Worm (Caenorhabditis elegans) whole organism, L3 larva: ENCODE results near the gene Y42H9AR.5.

ENCODE experiments used
- ZK546.5 ChIP-seq: sonication (generic microtip); optimal IDR thresholded peaks from 2 replicates; lab custom pipeline; 2017; ENCODE audit warnings: missing biosample characterization, missing genetic modification characterization
- fkh-10 ChIP-seq: sonication (generic microtip); optimal IDR thresholded peaks from 2 replicates; lab custom pipeline; 2017; ENCODE audit warnings: missing biosample characterization, missing genetic modification reagents, missing genetic modification characterization
- nhr-11 ChIP-seq: fragments of 150-350 bp; optimal IDR thresholded peaks from 2 replicates; lab custom pipeline; 2014; ENCODE audit warnings: missing biosample characterization, missing genetic modification characterization
- nhr-12 ChIP-seq: fragments of 150-350 bp; optimal IDR thresholded peaks from 2 replicates; lab custom pipeline; 2014; ENCODE audit warnings: missing biosample characterization, missing genetic modification characterization
- nhr-76 ChIP-seq: fragments of 150-350 bp; sonication (generic microtip); optimal IDR thresholded peaks from 5 replicates; lab custom pipeline; 2014; ENCODE audit warnings: missing biosample characterization, missing genetic modification characterization
- nhr-77 ChIP-seq: fragments of 150-350 bp; optimal IDR thresholded peaks from 2 replicates; lab custom pipeline; 2014; ENCODE audit warnings: missing biosample characterization, missing genetic modification characterization
- pha-4 ChIP-seq: fragments of 150-350 bp; optimal IDR thresholded peaks from 2 replicates; lab custom pipeline; 2014; ENCODE audit warnings: missing biosample characterization, missing genetic modification reagents, missing genetic modification characterization
- pqm-1 ChIP-seq: fragments of 150-350 bp; optimal IDR thresholded peaks from 2 replicates; lab custom pipeline; 2017; ENCODE audit warnings: missing biosample characterization, missing genetic modification characterization, inconsistent platforms
- snpc-4 ChIP-seq: fragments of 150-350 bp; optimal IDR thresholded peaks from 2 replicates; lab custom pipeline; 2014; ENCODE audit warnings: missing biosample characterization, missing genetic modification characterization

ce11 chrIV:8099601-8100000 lies 2.7 kb upstream of the Y42H9AR.5 start, which contains the start of gene Y42H9AR.2:
- TF ChIP-seq pha-4, result no peak
- no peak for TF ChIP-seq nhr-77 (tag; lab: Kevin White, UChicago)
- no peak for TF ChIP-seq fkh-10 (GFP tag; lab: Kevin White, UChicago)
- TF ChIP-seq nhr-12, result no peak
- TF ChIP-seq nhr-11 (tag; lab: Kevin White, UChicago), result no peak
- no peak for TF ChIP-seq snpc-4 (tag; lab: Kevin White, UChicago)
- no peak for TF ChIP-seq pqm-1
- TF ChIP-seq ZK546.5, result no peak
- TF ChIP-seq nhr-76 (tag; lab: Kevin White, UChicago), result no peak
